Fruit fly (Drosophila melanogaster) whole organism, embryonic: Measurements from ENCODE around the gene Tep4.

Source experiments
- CG10147 ChIP-seq: fragments of 200-800 bp; sonication (Bioruptor generic); optimal IDR thresholded peaks from 2 replicates; lab custom pipeline; 2019; ENCODE audit warnings: missing biosample characterization, mild to moderate bottlenecking, missing genetic modification characterization, moderate library complexity
- CG18619 ChIP-seq: fragments of 200-800 bp; sonication (Bioruptor generic); optimal IDR thresholded peaks from 3 replicates; lab custom pipeline; 2017; ENCODE audit warnings: missing biosample characterization, mild to moderate bottlenecking, missing genetic modification characterization
- Lhr ChIP-seq: fragments of 200-800 bp; sonication (Bioruptor generic); optimal IDR thresholded peaks from 3 replicates; lab custom pipeline; 2017; ENCODE audit warnings: mild to moderate bottlenecking, missing biosample characterization, missing genetic modification reagents, missing genetic modification characterization

DNA sequence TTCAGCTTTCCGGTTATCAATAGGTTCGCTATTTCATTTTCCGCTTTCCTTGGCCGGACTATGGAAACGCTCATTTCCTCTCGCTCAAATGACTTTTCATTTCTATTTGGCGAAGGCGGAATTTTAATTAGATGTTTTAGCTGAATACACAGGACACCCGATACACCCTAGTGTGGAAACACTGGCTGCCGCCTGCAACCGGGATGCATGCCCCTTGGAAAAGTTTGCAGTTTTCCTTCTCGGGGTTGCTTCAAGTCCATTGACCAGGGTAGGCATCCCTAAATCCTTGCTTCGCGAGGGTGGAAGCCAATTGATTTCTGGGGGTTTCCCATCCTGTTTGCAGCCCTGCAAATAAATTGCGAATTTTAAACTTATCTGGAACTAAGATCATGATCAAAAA, 40.6 kb downstream of the Tep4 start:
- no peak for TF ChIP-seq Lhr (GFP tag; lab: Kevin White, UChicago)
- no peak for TF ChIP-seq CG10147 (GFP tag; lab: Kevin White, UChicago)
- TF ChIP-seq CG18619 (GFP tag; lab: Kevin White, UChicago) = no peak
